Worm (Caenorhabditis elegans): ENCODE results near the gene Y82E9BL.19.
A peak's percentile ranks its signal among the peaks of the same experiment; 100 is the strongest.

Gene Y82E9BL.19

ce11 chrIII:1314283-1314682 is 17.5 kb upstream of the Y82E9BL.19 start:
- TF ChIP-seq efl-1 (optimal IDR thresholded peaks at IDR 0.05), result no peak
- TF ChIP-seq efl-1 (GFP tag; optimal IDR thresholded peaks at IDR 0.05 in 1 of 2), result peak in 1 of 2 experiments; percentile 24
- no peak for TF ChIP-seq fos-1 (tag; optimal IDR thresholded peaks at IDR 0.05)

ce11 chrIII:1315038-1315437 is 16.8 kb upstream of the Y82E9BL.19 start, which contains the start of the genes fbxa-80 and fbxa-19:
fbxa-80 (minus strand) TSS chrIII:1315210.
fbxa-19 (plus strand) TSS chrIII:1315401.
- no peak for TF ChIP-seq isw-1 (GFP tag; IDR thresholded peaks at IDR 0.05)
- no peak for TF ChIP-seq nhr-12 (tag; optimal IDR thresholded peaks at IDR 0.05)
- no peak for TF ChIP-seq nhr-19 (GFP tag; conservative IDR thresholded peaks at IDR 0.05)
- peak; percentile 33 for TF ChIP-seq elt-2 (tag; optimal IDR thresholded peaks at IDR 0.05)
- TF ChIP-seq unc-130 (tag; optimal IDR thresholded peaks at IDR 0.05), result no peak

ce11 chrIII:1321561-1321960 is 10.3 kb upstream of the Y82E9BL.19 start, which contains the start of gene fbxa-15:
fbxa-15 (minus strand) TSS chrIII:1321661.
- TF ChIP-seq snu-23 (GFP tag; optimal IDR thresholded peaks at IDR 0.05) (no peak), blmp-1 (tag; optimal IDR thresholded peaks at IDR 0.05) (no peak), C04F5.9 (tag; optimal IDR thresholded peaks at IDR 0.05) (no peak), mdl-1 (tag; optimal IDR thresholded peaks at IDR 0.05) (no peak), fkh-10 (GFP tag; optimal IDR thresholded peaks at IDR 0.05) (no peak), ztf-11 (tag; optimal IDR thresholded peaks at IDR 0.05) (no peak), tbx-2 (tag; optimal IDR thresholded peaks at IDR 0.05) (no peak), mab-9 (GFP tag; IDR thresholded peaks at IDR 0.05) (no peak), vab-15 (tag; optimal IDR thresholded peaks at IDR 0.05) (no peak), swsn-7 (tag; optimal IDR thresholded peaks at IDR 0.05) (no peak), rnt-1 (tag; optimal IDR thresholded peaks at IDR 0.05) (no peak), nhr-20 (tag; optimal IDR thresholded peaks at IDR 0.05) (no peak), skn-1 (tag; optimal IDR thresholded peaks at IDR 0.05) (no peak), efl-3 (GFP tag; optimal IDR thresholded peaks at IDR 0.05) (no peak)

ce11 chrIII:1323555-1323954 is 8.3 kb upstream of the Y82E9BL.19 start:
- TF ChIP-seq swsn-7 (tag; optimal IDR thresholded peaks at IDR 0.05) (no peak), nhr-28 (tag; optimal IDR thresholded peaks at IDR 0.05) (no peak), pqm-1 (tag; optimal IDR thresholded peaks at IDR 0.05) (peak; percentile 89), zip-4 (GFP tag; optimal IDR thresholded peaks at IDR 0.05) (no peak), lsy-2 (tag; optimal IDR thresholded peaks at IDR 0.05) (peak in 1 of 2 experiments; percentile 20), lir-3 (tag; optimal IDR thresholded peaks at IDR 0.05; ENCODE audit: poor library complexity) (no peak), elt-2 (tag; optimal IDR thresholded peaks at IDR 0.05) (peak; percentile 92), pax-3 (tag; optimal IDR thresholded peaks at IDR 0.05) (peak; percentile 16)

- no peak for TF ChIP-seq blmp-1 (tag; optimal IDR thresholded peaks at IDR 0.05)
Observed at ce11 chrIII:1324513-1324912, 7.3 kb upstream of the Y82E9BL.19 start, which contains the start of gene fbxa-14. fbxa-14 (minus strand) TSS chrIII:1324613.

- TF ChIP-seq elt-3 (tag; optimal IDR thresholded peaks at IDR 0.05) (no peak), efl-1 (optimal IDR thresholded peaks at IDR 0.05) (no peak), efl-1 (GFP tag; optimal IDR thresholded peaks at IDR 0.05 in 1 of 2) (no peak), ceh-88 (GFP tag; IDR thresholded peaks at IDR 0.05) (no peak), ceh-82 (tag; optimal IDR thresholded peaks at IDR 0.05) (no peak), irx-1 (tag; optimal IDR thresholded peaks at IDR 0.05) (no peak), mdl-1 (tag; optimal IDR thresholded peaks at IDR 0.05) (no peak), C16A3.4 (tag; optimal IDR thresholded peaks at IDR 0.05) (no peak), unc-98 (GFP tag; IDR thresholded peaks at IDR 0.05) (no peak), snu-23 (GFP tag; optimal IDR thresholded peaks at IDR 0.05) (no peak), ztf-4 (tag; optimal IDR thresholded peaks at IDR 0.05) (no peak), blmp-1 (tag; optimal IDR thresholded peaks at IDR 0.05) (no peak), lin-39 (tag; optimal IDR thresholded peaks at IDR 0.05) (no peak), nhr-77 (tag; optimal IDR thresholded peaks at IDR 0.05) (no peak), zag-1 (tag; optimal IDR thresholded peaks at IDR 0.05) (no peak)
Observed at ce11 chrIII:1326490-1326889, 5.3 kb upstream of the Y82E9BL.19 start, which contains the start of gene Y82E9BL.18. Y82E9BL.18 (plus strand) TSS chrIII:1326790.
